Worm (Caenorhabditis elegans) whole organism, L3 larva: Measurements from ENCODE around the gene fbxa-120.

ENCODE experiments used
- nhr-25 ChIP-seq: sonication (generic microtip); optimal IDR thresholded peaks from 2 replicates; lab custom pipeline; 2017; ENCODE audit warnings: missing biosample characterization, missing genetic modification characterization
- nhr-76 ChIP-seq: fragments of 150-350 bp; sonication (generic microtip); optimal IDR thresholded peaks from 5 replicates; lab custom pipeline; 2014; ENCODE audit warnings: missing biosample characterization, missing genetic modification characterization
- unc-62 ChIP-seq: fragments of 150-350 bp; sonication (generic microtip); optimal IDR thresholded peaks from 4 replicates; lab custom pipeline; 2014; ENCODE audit warnings: missing biosample characterization, missing genetic modification reagents, missing genetic modification characterization

DNA sequence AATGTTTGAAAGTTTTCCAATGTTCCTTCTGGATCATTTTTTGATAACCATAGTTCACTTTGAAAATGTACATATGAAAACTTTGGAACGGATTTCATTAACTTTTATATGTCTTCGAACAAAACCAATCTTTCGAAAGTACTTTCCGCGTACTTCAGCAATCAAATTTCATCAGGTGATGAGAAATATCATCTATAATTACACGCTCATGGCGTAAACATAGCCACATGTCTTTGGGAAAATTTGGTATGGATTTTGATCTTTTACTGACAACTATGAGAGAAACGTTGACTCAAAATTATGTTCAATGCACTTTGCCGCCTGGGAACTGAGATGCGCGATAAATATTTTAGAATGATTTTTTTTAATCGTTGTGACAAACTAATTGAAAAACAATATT, 36.4 kb downstream of the fbxa-120 start:
- no peak for TF ChIP-seq nhr-76 (tag; lab: Kevin White, UChicago)
- no peak for TF ChIP-seq unc-62 (GFP tag; lab: Kevin White, UChicago)
- TF ChIP-seq nhr-25 (tag; lab: Kevin White, UChicago), result no peak
